Worm (Caenorhabditis elegans): ENCODE measurements around the gene F54D1.6.

DNA sequence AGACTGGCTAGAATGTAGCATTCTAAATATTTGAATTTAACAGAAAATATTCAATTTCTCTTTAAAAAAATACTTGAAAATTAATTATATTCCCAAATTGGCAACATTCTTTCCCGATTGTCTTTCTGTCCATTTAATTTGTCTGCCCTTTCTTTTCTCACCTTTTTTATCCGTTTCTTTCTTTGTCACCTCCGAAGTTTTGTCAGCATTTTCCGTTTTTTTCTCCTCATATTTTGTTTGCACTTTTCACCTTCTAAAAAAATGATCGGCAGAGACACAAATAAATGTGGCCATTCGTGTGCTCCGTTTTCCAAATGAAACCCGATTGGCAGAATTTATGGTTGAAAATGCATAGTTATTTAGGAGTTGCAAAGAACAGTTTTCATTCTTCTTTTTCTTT lies 28.5 kb downstream of the F54D1.6 start:
- TF ChIP-seq ama-1 (optimal IDR thresholded peaks at IDR 0.05) = no peak
- TF ChIP-seq hmbx-1 (tag; optimal IDR thresholded peaks at IDR 0.05) = no peak
- TF ChIP-seq sea-1 (GFP tag; conservative IDR thresholded peaks at IDR 0.05) = no peak
- TF ChIP-seq tbx-11 (GFP tag; IDR thresholded peaks at IDR 0.05) = no peak
- TF ChIP-seq tra-4 (tag; optimal IDR thresholded peaks at IDR 0.05) = no peak
- no peak for TF ChIP-seq scrt-1 (GFP tag; IDR thresholded peaks at IDR 0.05)
- TF ChIP-seq ceh-36 (tag; optimal IDR thresholded peaks at IDR 0.05) = no peak
- no peak for TF ChIP-seq hnd-1 (tag; optimal IDR thresholded peaks at IDR 0.05)
- TF ChIP-seq hmg-4 (GFP tag; optimal IDR thresholded peaks at IDR 0.05) = no peak
